Worm (Caenorhabditis elegans): ENCODE results near the gene F47B8.1.

F47B8.1 gene

DNA sequence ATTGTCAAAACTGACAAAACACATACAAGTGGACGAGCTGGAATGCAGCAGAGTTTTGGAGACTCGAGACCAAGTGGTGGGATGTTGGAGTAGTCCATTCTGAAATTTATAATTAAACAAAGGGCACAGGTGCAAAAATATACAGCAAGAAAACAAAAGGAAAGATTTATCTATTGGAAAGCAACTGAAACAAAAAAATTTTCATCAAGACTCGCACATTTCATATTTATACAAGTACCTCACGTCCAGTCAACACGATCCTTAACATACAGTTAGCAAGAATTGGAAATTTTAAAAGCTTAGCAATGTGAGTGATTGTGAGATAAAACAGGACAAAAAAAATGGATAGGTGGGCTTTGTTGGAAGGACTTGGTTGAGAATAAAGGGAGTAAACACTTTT is at the start of gene F47B8.1:
F47B8.1 (minus strand) TSS at position 101 of the 400 bp plus-strand sequence.
- TF ChIP-seq athp-1 (tag; optimal IDR thresholded peaks at IDR 0.05), result no peak
- TF ChIP-seq die-1 (tag; optimal IDR thresholded peaks at IDR 0.05), result no peak
- no peak for TF ChIP-seq ztf-28 (GFP tag; IDR thresholded peaks at IDR 0.05)

DNA sequence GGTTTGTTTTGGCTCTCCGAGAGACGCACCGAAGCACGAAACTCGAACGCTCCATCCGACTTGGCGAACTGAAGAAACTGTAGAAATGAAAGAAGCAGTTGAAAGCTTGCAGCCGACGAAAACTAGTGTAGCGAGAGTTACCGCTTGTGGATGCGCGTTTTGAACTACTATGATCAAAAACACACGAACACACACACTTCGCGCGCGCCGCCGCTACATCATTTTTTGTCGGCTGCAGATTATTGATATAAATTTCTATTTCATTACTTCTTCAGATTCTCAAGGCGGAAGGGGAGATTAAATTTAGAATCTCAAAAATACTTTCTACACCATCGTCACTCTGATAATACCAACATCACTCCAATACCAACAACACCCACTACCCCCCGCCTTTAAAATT is 47.8 kb upstream of the F47B8.1 start:
- no peak for TF ChIP-seq snpc-4 (GFP tag; optimal IDR thresholded peaks at IDR 0.05)
- peak in 3 of 4 experiments; percentile 49 to 94 (median 89) for TF ChIP-seq snpc-4 (tag; optimal IDR thresholded peaks at IDR 0.05)
- no peak for TF ChIP-seq somi-1 (GFP tag; optimal IDR thresholded peaks at IDR 0.05)

ce11 chrV:14358577-14358976 is 44.4 kb upstream of the F47B8.1 start, which contains the start of gene Y49A3A.4:
TSS of gene Y49A3A.4 (minus strand) at chrV:14358890.
- TF ChIP-seq F57A8.1 (GFP tag; optimal IDR thresholded peaks at IDR 0.05), result no peak
- no peak for TF ChIP-seq F55B11.4 (tag; optimal IDR thresholded peaks at IDR 0.05; ENCODE audit: borderline replicate concordance, insufficient read depth)
- TF ChIP-seq K12H6.12 (tag; optimal IDR thresholded peaks at IDR 0.05), result no peak
- no peak for TF ChIP-seq mel-28 (tag; optimal IDR thresholded peaks at IDR 0.05; ENCODE audit: borderline replicate concordance)
- no peak for TF ChIP-seq sptf-2 (GFP tag; optimal IDR thresholded peaks at IDR 0.05)
- TF ChIP-seq sea-2 (GFP tag; IDR thresholded peaks at IDR 0.05), result no peak
- TF ChIP-seq ccch-3 (GFP tag; optimal IDR thresholded peaks at IDR 0.05), result no peak
- no peak for TF ChIP-seq snpc-3.4 (tag; optimal IDR thresholded peaks at IDR 0.05)
- TF ChIP-seq akir-1 (GFP tag; optimal IDR thresholded peaks at IDR 0.05), result no peak
- no peak for TF ChIP-seq nhr-27 (tag; optimal IDR thresholded peaks at IDR 0.05)
- no peak for TF ChIP-seq nfya-1 (tag; optimal IDR thresholded peaks at IDR 0.05; ENCODE audit: borderline replicate concordance, insufficient read depth)
- TF ChIP-seq hmg-1.2 (GFP tag; IDR thresholded peaks at IDR 0.05), result peak; percentile 32; the same call in 1 of the 2 replicates
- no peak for TF ChIP-seq mes-4 (tag; optimal IDR thresholded peaks at IDR 0.05)
- TF ChIP-seq mcd-1 (GFP tag; IDR thresholded peaks at IDR 0.05), result no peak
- no peak for TF ChIP-seq C06A6.2 (GFP tag; conservative IDR thresholded peaks at IDR 0.05)
- TF ChIP-seq mxl-1 (tag; optimal IDR thresholded peaks at IDR 0.05), result no peak
- peak; percentile 37; the same call in 1 of the 2 replicates for TF ChIP-seq D2030.7 (GFP tag; IDR thresholded peaks at IDR 0.05)
- no peak for TF ChIP-seq cebp-1 (GFP tag; IDR thresholded peaks at IDR 0.05)
- no peak for TF ChIP-seq cebp-1 (tag; optimal IDR thresholded peaks at IDR 0.05)
- TF ChIP-seq lir-1 (GFP tag; conservative IDR thresholded peaks at IDR 0.05), result no peak
- peak; percentile 85 for TF ChIP-seq snpc-1.1 (tag; optimal IDR thresholded peaks at IDR 0.05; ENCODE audit: insufficient read depth)
- TF ChIP-seq unc-62 (GFP tag; optimal IDR thresholded peaks at IDR 0.05), result no peak
- TF ChIP-seq hsf-1 (GFP tag; IDR thresholded peaks at IDR 0.05), result no peak
- TF ChIP-seq aptf-2 (GFP tag; conservative IDR thresholded peaks at IDR 0.05), result no peak
- TF ChIP-seq zim-3 (tag; optimal IDR thresholded peaks at IDR 0.05), result no peak
- TF ChIP-seq ztf-18 (tag; optimal IDR thresholded peaks at IDR 0.05), result peak; percentile 18
- no peak for TF ChIP-seq die-1 (tag; optimal IDR thresholded peaks at IDR 0.05)
- no peak for TF ChIP-seq ekl-4 (GFP tag; IDR thresholded peaks at IDR 0.05)
- TF ChIP-seq bed-1 (GFP tag; IDR thresholded peaks at IDR 0.05), result no peak
- 0 out of 2 replicates have a peak, but pooled peaks have one; percentile 40 for TF ChIP-seq attf-6 (GFP tag; IDR thresholded peaks at IDR 0.05)
- peak; percentile 82 for TF ChIP-seq snpc-4 (GFP tag; optimal IDR thresholded peaks at IDR 0.05)
- TF ChIP-seq snpc-4 (tag; optimal IDR thresholded peaks at IDR 0.05), result peak; percentile 77 to 93 (median 83)
- TF ChIP-seq fkh-3 (tag; optimal IDR thresholded peaks at IDR 0.05), result no peak
- TF ChIP-seq pbrm-1 (GFP tag; IDR thresholded peaks at IDR 0.05), result 0 out of 2 replicates have a peak, but pooled peaks have one; percentile 38
- 0 out of 2 replicates have a peak, but pooled peaks have one; percentile 23 for TF ChIP-seq zfh-2 (GFP tag; conservative IDR thresholded peaks at IDR 0.05)
- peak; percentile 47 for TF ChIP-seq tbp1 (GFP tag; optimal IDR thresholded peaks at IDR 0.05)
- TF ChIP-seq tbx-9 (tag; optimal IDR thresholded peaks at IDR 0.05; ENCODE audit: borderline replicate concordance), result no peak

Data from whole organism, young adult.